Fruit fly (Drosophila melanogaster) ovary, adult (tissue): ENCODE measurements around the gene CG3655.

Experiments
- CG17801 ChIP-seq: fragments of 200-800 bp; optimal IDR thresholded peaks from 2 replicates; lab custom pipeline; 2019; ENCODE audit warnings: missing biosample characterization, mild to moderate bottlenecking, missing genetic modification characterization, moderate library complexity; ENCODE audit not compliant: partially characterized antibody

The CG3655 gene

dm6 chrX:1080715-1081114 is 54.0 kb downstream of the CG3655 start:
- TF ChIP-seq CG17801 (GFP tag; lab: Kevin White, UChicago) = no peak

dm6 chrX:1063143-1063542 is 71.6 kb downstream of the CG3655 start:
- peak; percentile 13 for TF ChIP-seq CG17801 (GFP tag; lab: Kevin White, UChicago)

- TF ChIP-seq CG17801 (GFP tag; lab: Kevin White, UChicago) = no peak
These were observed 78.4 kb downstream of the CG3655 start for dm6 chrX:1056338-1056737.

dm6 chrX:1052684-1053389 is 81.9 kb downstream of the CG3655 start:
- no peak for TF ChIP-seq CG17801 (GFP tag; lab: Kevin White, UChicago)

dm6 chrX:1051251-1051629 is 83.5 kb downstream of the CG3655 start, which contains the start of gene CG14629:
CG14629 (plus strand) TSS chrX:1051525.
- no peak for TF ChIP-seq CG17801 (GFP tag; lab: Kevin White, UChicago)

dm6 chrX:1050617-1051250 is 84.0 kb downstream of the CG3655 start:
- no peak for TF ChIP-seq CG17801 (GFP tag; lab: Kevin White, UChicago)

- no peak for TF ChIP-seq CG17801 (GFP tag; lab: Kevin White, UChicago)
These were observed 87.0 kb downstream of the CG3655 start for dm6 chrX:1047695-1048094.

dm6 chrX:1045924-1046323 is 88.8 kb downstream of the CG3655 start, which contains the start of gene CG42259:
CG42259 (plus strand) TSS chrX:1046224.
- TF ChIP-seq CG17801 (GFP tag; lab: Kevin White, UChicago) = no peak

dm6 chrX:1041407-1042038 is 93.2 kb downstream of the CG3655 start:
- no peak for TF ChIP-seq CG17801 (GFP tag; lab: Kevin White, UChicago)

- peak; percentile 22 for TF ChIP-seq CG17801 (GFP tag; lab: Kevin White, UChicago)
These were observed 101.6 kb downstream of the CG3655 start for dm6 chrX:1033066-1033465.

- TF ChIP-seq CG17801 (GFP tag; lab: Kevin White, UChicago) = no peak
These were observed 103.5 kb downstream of the CG3655 start, which contains the start of gene CG14630 for dm6 chrX:1031196-1031595. CG14630 (plus strand) TSS chrX:1031496.

- TF ChIP-seq CG17801 (GFP tag; lab: Kevin White, UChicago) = peak; percentile 13
These were observed 104.2 kb downstream of the CG3655 start, which contains the start of the genes Cdc45 and Rpp21 for dm6 chrX:1030478-1030877. Cdc45 (minus strand) TSS chrX:1030556. Rpp21 (plus strand) TSS chrX:1030758.

dm6 chrX:1026511-1026910 is 108.2 kb downstream of the CG3655 start, which contains the start of the genes CG32814, CG11638 and CG3021:
CG32814 (minus strand) TSS chrX:1026700.
CG11638 (minus strand) TSS chrX:1026703.
CG3021 (plus strand) TSS chrX:1026791.
- peak; percentile 63 for TF ChIP-seq CG17801 (GFP tag; lab: Kevin White, UChicago)
